Worm (Caenorhabditis elegans) whole organism, late embryonic: Measurements from ENCODE around the gene sre-30.
"Not testable (repeated sequence)": the region's sequence is repeated elsewhere in the genome, so short reads cannot be mapped to it uniquely, and the experiment has no call there.

Experiments used
- C08G9.2 ChIP-seq: sonication (generic microtip); optimal IDR thresholded peaks from 2 replicates; lab custom pipeline; 2016; ENCODE audit warnings: mild to moderate bottlenecking, missing genetic modification characterization, moderate library complexity, missing compliant biosample characterization
- K02D7.2 ChIP-seq: sonication (generic microtip); optimal IDR thresholded peaks from 2 replicates; lab custom pipeline; 2017; ENCODE audit warnings: mild to moderate bottlenecking, missing genetic modification characterization, missing compliant biosample characterization
- K09A11.1 ChIP-seq: sonication (generic microtip); optimal IDR thresholded peaks from 2 replicates; lab custom pipeline; 2017; ENCODE audit warnings: antibody characterized with exemption, mild to moderate bottlenecking, missing genetic modification characterization, missing compliant biosample characterization; ENCODE audit not compliant: insufficient read depth
- T23F11.4 ChIP-seq: fragments of 200-800 bp; sonication (Bioruptor generic); optimal IDR thresholded peaks from 2 replicates; lab custom pipeline; 2018; ENCODE audit warnings: mild to moderate bottlenecking, missing genetic modification characterization, missing compliant biosample characterization
- ceh-14 ChIP-seq: sonication (generic microtip); optimal IDR thresholded peaks from 2 replicates; lab custom pipeline; 2016; ENCODE audit warnings: missing genotype, missing genetic modification characterization, missing compliant biosample characterization
- ceh-18 ChIP-seq: sonication (generic microtip); optimal IDR thresholded peaks from 2 replicates; lab custom pipeline; 2016; ENCODE audit warnings: missing genetic modification characterization, missing compliant biosample characterization
- ceh-19 ChIP-seq: fragments of 200-800 bp; sonication (Bioruptor generic); optimal IDR thresholded peaks from 2 replicates; lab custom pipeline; 2018; ENCODE audit warnings: mild to moderate bottlenecking, missing genetic modification characterization, missing compliant biosample characterization
- ceh-22 ChIP-seq: sonication (generic microtip); optimal IDR thresholded peaks from 2 replicates; lab custom pipeline; 2017; ENCODE audit warnings: missing biosample characterization, missing genetic modification characterization
- ceh-24 ChIP-seq: sonication (generic microtip); optimal IDR thresholded peaks from 2 replicates; lab custom pipeline; 2016; ENCODE audit warnings: mild to moderate bottlenecking, missing genetic modification characterization, missing compliant biosample characterization
- ceh-30 ChIP-seq: fragments of 150-350 bp; optimal IDR thresholded peaks from 2 replicates; lab custom pipeline; 2014; ENCODE audit warnings: missing biosample characterization, missing genetic modification characterization
- ceh-31 ChIP-seq: sonication (generic microtip); optimal IDR thresholded peaks from 2 replicates; lab custom pipeline; 2016; ENCODE audit warnings: missing genetic modification characterization, missing compliant biosample characterization
- ceh-6 ChIP-seq: fragments of 200-800 bp; sonication (Bioruptor generic); optimal IDR thresholded peaks from 2 replicates; lab custom pipeline; 2018; ENCODE audit warnings: mild to moderate bottlenecking, missing genetic modification characterization, missing compliant biosample characterization
- dve-1 ChIP-seq: sonication (generic microtip); optimal IDR thresholded peaks from 2 replicates; lab custom pipeline; 2017; ENCODE audit warnings: antibody characterized with exemption, mild to moderate bottlenecking, missing genetic modification characterization, missing compliant biosample characterization
- elt-2 ChIP-seq: sonication (generic microtip); optimal IDR thresholded peaks from 2 replicates; lab custom pipeline; 2016; ENCODE audit warnings: missing genetic modification reagents, missing genetic modification characterization, missing compliant biosample characterization
- elt-4 ChIP-seq: sonication (generic microtip); optimal IDR thresholded peaks from 2 replicates; lab custom pipeline; 2016; ENCODE audit warnings: missing genetic modification characterization, missing compliant biosample characterization
- ets-4 ChIP-seq: sonication (generic microtip); optimal IDR thresholded peaks from 2 replicates; lab custom pipeline; 2016; ENCODE audit warnings: missing genetic modification characterization, missing compliant biosample characterization
- fkh-10 ChIP-seq: fragments of 150-350 bp; optimal IDR thresholded peaks from 2 replicates; lab custom pipeline; 2014; ENCODE audit warnings: missing biosample characterization, missing genetic modification reagents, missing genetic modification characterization
- gmeb-2 ChIP-seq: sonication (generic microtip); optimal IDR thresholded peaks from 2 replicates; lab custom pipeline; 2016; ENCODE audit warnings: missing genetic modification characterization, inconsistent platforms, missing compliant biosample characterization
- hlh-6 ChIP-seq: sonication (generic microtip); optimal IDR thresholded peaks from 2 replicates; lab custom pipeline; 2016; ENCODE audit warnings: missing genotype, missing genetic modification characterization, missing compliant biosample characterization
- lin-11 ChIP-seq: fragments of 200-800 bp; sonication (Bioruptor generic); optimal IDR thresholded peaks from 2 replicates; lab custom pipeline; 2018; ENCODE audit warnings: mild to moderate bottlenecking, missing genetic modification characterization, missing compliant biosample characterization
- madf-2 ChIP-seq: sonication (generic microtip); optimal IDR thresholded peaks from 2 replicates; lab custom pipeline; 2017; ENCODE audit warnings: missing genetic modification characterization, missing compliant biosample characterization
- mec-3 ChIP-seq: sonication (generic microtip); optimal IDR thresholded peaks from 2 replicates; lab custom pipeline; 2016; ENCODE audit warnings: borderline replicate concordance, missing genetic modification characterization, missing compliant biosample characterization
- nfya-1 ChIP-seq: sonication (generic microtip); optimal IDR thresholded peaks from 2 replicates; lab custom pipeline; 2017; ENCODE audit warnings: missing genetic modification characterization, mild to moderate bottlenecking, missing compliant biosample characterization, antibody characterized with exemption, moderate library complexity
- nhr-11 ChIP-seq: fragments of 150-350 bp; optimal IDR thresholded peaks from 2 replicates; lab custom pipeline; 2014; ENCODE audit warnings: missing biosample characterization, missing genetic modification characterization
- npax-4 ChIP-seq: sonication (generic microtip); optimal IDR thresholded peaks from 2 replicates; lab custom pipeline; 2016; ENCODE audit warnings: missing genetic modification characterization, missing compliant biosample characterization
- odd-2 ChIP-seq: sonication (generic microtip); optimal IDR thresholded peaks from 2 replicates; lab custom pipeline; 2017; ENCODE audit warnings: antibody characterized with exemption, mild to moderate bottlenecking, missing genetic modification characterization, missing compliant biosample characterization
- pag-3 ChIP-seq: sonication (generic microtip); optimal IDR thresholded peaks from 2 replicates; lab custom pipeline; 2016; ENCODE audit warnings: missing compliant biosample characterization, missing genetic modification characterization, borderline replicate concordance
- pat-9 ChIP-seq: fragments of 200-800 bp; sonication (Bioruptor generic); optimal IDR thresholded peaks from 2 replicates; lab custom pipeline; 2018; ENCODE audit warnings: mild to moderate bottlenecking, missing genetic modification characterization, moderate library complexity, missing compliant biosample characterization
- pha-4 ChIP-seq: fragments of 150-350 bp; optimal IDR thresholded peaks from 2 replicates; lab custom pipeline; 2018; ENCODE audit warnings: missing biosample characterization, missing genetic modification reagents, missing genetic modification characterization
- pros-1 ChIP-seq: fragments of 150-350 bp; optimal IDR thresholded peaks from 2 replicates; lab custom pipeline; 2014; ENCODE audit warnings: missing biosample characterization, missing genetic modification reagents, missing genetic modification characterization
- sox-4 ChIP-seq: sonication (generic microtip); optimal IDR thresholded peaks from 2 replicates; lab custom pipeline; 2017; ENCODE audit warnings: mild to moderate bottlenecking, missing genetic modification characterization, inconsistent platforms, missing compliant biosample characterization
- syd-9 ChIP-seq: sonication (generic microtip); optimal IDR thresholded peaks from 2 replicates; lab custom pipeline; 2016; ENCODE audit warnings: mild to moderate bottlenecking, missing genetic modification characterization, moderate library complexity, missing compliant biosample characterization
- unc-3 ChIP-seq, 2 experiments: fragments of 200-800 bp in 1 of 2; sonication (Bioruptor generic) in 1 of 2; sonication (generic microtip) in 1 of 2; conservative IDR thresholded peaks in 1 of 2; optimal IDR thresholded peaks in 1 of 2; 2 replicates each; pipeline versions ENCODE4 v1.3.6 to Lab custom; 2016 to 2022; ENCODE audit warnings: missing compliant biosample characterization in 2 of 2, missing genetic modification characterization in 2 of 2, missing genetic modification reagents in 1 of 2
- unc-86 ChIP-seq: sonication (generic microtip); optimal IDR thresholded peaks from 2 replicates; lab custom pipeline; 2016; ENCODE audit warnings: missing genetic modification characterization, missing compliant biosample characterization
- zip-5 ChIP-seq: sonication (generic microtip); optimal IDR thresholded peaks from 2 replicates; lab custom pipeline; 2016; ENCODE audit warnings: missing genetic modification characterization, missing compliant biosample characterization

sre-30 gene

DNA sequence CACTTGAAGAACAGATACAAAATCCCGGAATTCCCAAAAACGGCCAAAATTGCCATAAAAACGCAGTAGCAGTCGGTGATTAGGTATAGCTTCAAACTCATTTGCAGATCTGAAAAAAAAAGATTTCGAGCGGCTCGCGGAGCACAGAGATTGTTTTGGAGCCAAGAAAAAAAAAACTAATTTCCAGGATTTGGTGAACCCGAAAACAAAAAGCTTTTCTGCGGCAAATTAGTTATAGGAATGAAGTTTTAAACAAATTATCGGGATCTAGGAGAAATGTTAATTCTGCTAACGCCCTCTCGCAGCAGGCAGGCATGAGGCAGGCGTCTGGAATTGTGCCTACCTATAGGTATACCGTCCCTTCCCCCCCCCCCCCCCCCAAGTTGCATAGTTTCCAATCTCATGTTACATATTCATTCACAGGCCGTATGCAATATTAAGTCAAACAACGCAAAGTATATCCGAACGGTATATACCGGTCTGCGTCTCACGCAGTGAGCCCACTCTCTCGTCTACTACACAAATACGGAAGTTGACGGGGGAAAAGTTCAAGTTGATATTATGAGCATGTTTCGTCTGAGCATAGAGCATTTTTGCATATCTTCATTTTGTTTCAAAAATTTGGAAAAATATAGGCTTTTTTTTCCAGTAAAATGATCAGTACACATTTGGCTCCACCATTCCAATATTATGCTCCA is 38.5 kb upstream of the sre-30 start, which contains the start of the genes W05H5.1 and pitr-6:
W05H5.1 (minus strand) TSS at position 101 of the 698 bp plus-strand sequence.
pitr-6 (plus strand) TSS at position 648 of the 698 bp plus-strand sequence.
- TF ChIP-seq ceh-6 (no peak), odd-2 (tag; lab: Kevin White, UChicago) (no peak), unc-86 (no peak), pat-9 (tag; lab: Kevin White, UChicago) (no peak), hlh-6 (tag; lab: Kevin White, UChicago) (no peak), ceh-31 (tag; lab: Kevin White, UChicago) (no peak), nhr-11 (tag; lab: Kevin White, UChicago) (no peak), pag-3 (no peak), pros-1 (tag; lab: Kevin White, UChicago) (no peak), ceh-19 (GFP tag; lab: Kevin White, UChicago) (no peak), T23F11.4 (GFP tag; lab: Kevin White, UChicago) (no peak), elt-4 (tag; lab: Kevin White, UChicago) (no peak), ceh-24 (no peak), C08G9.2 (no peak), dve-1 (no peak), nfya-1 (tag; lab: Kevin White, UChicago) (no peak), pha-4 (no peak), elt-2 (tag; lab: Kevin White, UChicago) (no peak), npax-4 (tag; lab: Kevin White, UChicago) (no peak)

DNA sequence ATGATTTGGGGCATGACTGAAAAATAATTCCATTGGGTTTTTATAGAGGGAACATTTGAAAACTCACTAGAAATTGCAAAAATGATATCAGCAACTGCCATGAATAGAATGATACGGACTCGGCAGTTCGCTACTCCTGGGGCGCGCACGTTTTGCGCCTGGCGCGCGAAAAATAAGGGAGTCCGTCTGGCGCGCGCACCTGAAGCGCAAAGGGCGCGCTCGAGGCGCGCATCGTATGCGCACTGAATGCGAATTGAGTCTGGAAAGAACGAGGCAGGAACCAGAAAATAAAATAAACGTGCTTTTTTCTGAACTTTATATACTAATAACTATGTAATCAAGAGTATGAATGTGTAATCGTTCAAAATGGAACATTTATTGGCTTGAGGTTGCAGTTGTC is 34.9 kb upstream of the sre-30 start, which contains the start of gene Y57A10C.10:
Y57A10C.10 (minus strand) TSS at position 101 of the 400 bp plus-strand sequence.
- not testable (repeated sequence) for TF ChIP-seq zip-5, elt-2, K02D7.2 (tag; lab: Kevin White, UChicago)
- TF ChIP-seq, all 69 proteins: peak for 0; not testable (repeated sequence) for 69

DNA sequence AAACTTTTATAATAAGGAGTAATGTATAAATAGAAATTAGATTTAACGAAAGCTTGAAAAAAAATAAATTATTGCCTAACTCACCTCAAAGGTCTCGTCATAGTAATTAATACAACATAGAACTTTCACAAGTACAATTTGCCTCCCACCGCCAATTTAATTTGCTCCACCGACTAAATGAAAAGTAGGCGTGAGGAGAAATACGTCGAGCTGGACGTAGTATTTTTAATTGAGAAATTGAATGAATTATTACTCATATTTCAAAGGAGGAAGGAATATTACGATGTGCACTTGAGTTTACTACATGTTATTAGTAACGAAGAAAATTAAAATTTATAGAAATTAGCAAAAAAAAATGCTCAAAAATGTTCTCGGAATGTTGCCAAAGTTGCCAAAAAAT is 32.1 kb upstream of the sre-30 start, which contains the start of gene Y57A10C.9:
Y57A10C.9 (minus strand) TSS at position 101 of the 400 bp plus-strand sequence.
- TF ChIP-seq ceh-14 (tag; lab: Kevin White, UChicago) (peak; percentile 39), dve-1 (no peak), lin-11 (no peak)

DNA sequence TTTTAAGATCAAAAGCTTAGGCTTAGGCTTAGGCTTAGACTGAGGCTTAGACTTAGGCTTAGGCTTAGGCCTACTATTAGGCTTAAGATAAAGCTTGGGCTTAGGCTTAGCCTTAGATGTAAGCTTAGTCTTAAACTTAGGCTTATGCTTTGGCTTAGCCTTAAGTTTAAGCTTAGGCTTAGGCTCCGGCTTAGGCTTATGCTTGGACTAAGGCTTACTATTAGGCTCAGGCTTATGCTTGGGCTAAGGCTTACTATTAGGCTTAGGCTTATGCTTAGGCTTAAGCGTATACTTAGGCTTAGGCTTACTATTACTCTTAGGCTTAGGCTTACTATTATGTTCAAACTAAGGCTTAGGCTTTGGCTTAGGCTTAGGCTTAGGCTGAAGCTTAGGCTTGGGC is 30.4 kb upstream of the sre-30 start:
- TF ChIP-seq gmeb-2 (tag; lab: Kevin White, UChicago): no peak
- no peak for TF ChIP-seq K02D7.2 (tag; lab: Kevin White, UChicago)
- no peak for TF ChIP-seq nhr-11 (tag; lab: Kevin White, UChicago)
- TF ChIP-seq ceh-30 (tag; lab: Kevin White, UChicago): no peak
- peak; percentile 70 for TF ChIP-seq dve-1
- no peak for TF ChIP-seq fkh-10 (GFP tag; lab: Kevin White, UChicago)

DNA sequence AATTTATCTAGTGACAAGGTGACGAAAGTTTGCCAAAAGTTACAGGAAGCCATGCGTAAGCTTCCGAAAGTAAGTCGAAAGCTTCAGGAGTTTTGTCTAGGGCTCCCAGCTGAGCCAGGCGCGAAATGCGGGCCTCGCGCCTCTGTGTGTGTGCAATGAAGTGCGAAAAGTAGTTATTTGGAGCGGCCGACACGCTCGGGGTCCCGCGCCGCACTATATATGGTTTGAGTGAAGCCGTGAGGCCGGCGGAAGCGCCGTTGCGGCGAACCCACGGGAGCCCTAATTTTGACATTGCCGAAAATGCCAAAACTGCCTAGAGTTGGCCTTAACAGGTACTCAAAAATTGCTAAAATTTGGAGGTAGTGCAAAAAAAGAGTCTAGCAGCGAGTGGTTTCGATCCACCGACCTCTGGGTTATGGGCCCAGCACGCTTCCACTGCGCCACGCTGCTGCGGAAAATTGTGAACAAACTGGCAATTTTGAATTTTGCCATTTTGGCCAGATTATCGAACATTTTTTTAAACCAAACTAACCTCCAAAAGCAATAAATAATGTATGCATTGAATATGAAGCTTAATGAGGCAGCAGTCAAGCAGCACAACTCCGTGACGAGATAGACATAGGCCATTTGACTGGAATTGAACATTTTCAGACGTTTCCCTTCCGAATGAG is 29.0 kb upstream of the sre-30 start:
- TF ChIP-seq ets-4 (no peak), ceh-18 (tag; lab: Kevin White, UChicago) (no peak)
- TF ChIP-seq, all 69 proteins: peak for 0

DNA sequence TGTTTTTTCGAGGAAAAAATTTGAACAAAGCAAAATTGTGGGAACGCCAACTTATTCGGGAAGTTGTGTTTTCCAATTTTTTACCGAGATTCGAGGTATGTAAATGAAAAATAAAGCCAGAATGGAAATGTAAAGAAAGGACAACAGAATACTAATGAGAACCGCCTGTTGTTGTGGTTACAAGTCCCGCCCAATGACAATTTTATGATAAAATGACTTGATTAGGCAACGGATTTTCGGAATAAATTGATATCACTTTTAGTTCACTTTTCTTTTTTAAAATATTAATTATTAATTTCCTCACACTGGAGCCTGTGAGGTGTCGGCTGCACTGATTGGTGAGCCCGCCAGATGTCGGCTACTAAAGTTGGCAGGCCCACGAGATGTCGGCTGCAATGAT is 26.1 kb upstream of the sre-30 start, which contains the start of gene dct-12:
dct-12 (minus strand) TSS at position 101 of the 400 bp plus-strand sequence.
- TF ChIP-seq sox-4 (tag; lab: Kevin White, UChicago) (no peak), K09A11.1 (no peak), ceh-22 (tag; lab: Kevin White, UChicago) (no peak), madf-2 (tag; lab: Kevin White, UChicago) (no peak), pros-1 (tag; lab: Kevin White, UChicago) (no peak), syd-9 (tag; lab: Kevin White, UChicago) (no peak), ceh-31 (tag; lab: Kevin White, UChicago) (no peak), unc-3 (GFP tag; conservative IDR thresholded peaks at IDR 0.05; lab: Robert Waterston, UW) (no peak), unc-3 (tag; optimal IDR thresholded peaks at IDR 0.05; lab: Kevin White, UChicago) (no peak), mec-3 (tag; lab: Kevin White, UChicago) (no peak), dve-1 (no peak)
